Worm (Caenorhabditis elegans) whole organism, young adult: ENCODE results near the gene T13F3.8.

Experiments
- B0019.2 ChIP-seq: fragments of 200-800 bp; sonication (Bioruptor generic); conservative IDR thresholded peaks from 2 replicates; pipeline ENCODE4 v1.3.6; 2022; ENCODE audit warnings: missing genetic modification reagents, missing genetic modification characterization, missing compliant biosample characterization
- F37B4.10 ChIP-seq: fragments of 200-800 bp; sonication (Bioruptor generic); IDR thresholded peaks from 2 replicates; pipeline ENCODE4 v1.3.6; 2022; ENCODE audit warnings: missing genetic modification characterization, missing compliant biosample characterization
- ceh-27 ChIP-seq: fragments of 200-800 bp; sonication (Bioruptor generic); optimal IDR thresholded peaks from 2 replicates; lab custom pipeline; 2018; ENCODE audit warnings: mild to moderate bottlenecking, missing genetic modification characterization, moderate library complexity, missing compliant biosample characterization
- dpl-1 ChIP-seq: fragments of 150-350 bp; optimal IDR thresholded peaks from 2 replicates; lab custom pipeline; 2014; ENCODE audit warnings: missing biosample characterization, missing genetic modification reagents, missing genetic modification characterization
- lsy-27 ChIP-seq: sonication (generic microtip); optimal IDR thresholded peaks from 2 replicates; lab custom pipeline; 2017; ENCODE audit warnings: missing genetic modification characterization, mild to moderate bottlenecking, missing compliant biosample characterization, antibody characterized with exemption, missing genotype, borderline replicate concordance; ENCODE audit not compliant: insufficient read depth
- ztf-18 ChIP-seq: sonication (generic microtip); optimal IDR thresholded peaks from 2 replicates; lab custom pipeline; 2016; ENCODE audit warnings: missing genotype, mild to moderate bottlenecking, missing genetic modification characterization, missing compliant biosample characterization

DNA sequence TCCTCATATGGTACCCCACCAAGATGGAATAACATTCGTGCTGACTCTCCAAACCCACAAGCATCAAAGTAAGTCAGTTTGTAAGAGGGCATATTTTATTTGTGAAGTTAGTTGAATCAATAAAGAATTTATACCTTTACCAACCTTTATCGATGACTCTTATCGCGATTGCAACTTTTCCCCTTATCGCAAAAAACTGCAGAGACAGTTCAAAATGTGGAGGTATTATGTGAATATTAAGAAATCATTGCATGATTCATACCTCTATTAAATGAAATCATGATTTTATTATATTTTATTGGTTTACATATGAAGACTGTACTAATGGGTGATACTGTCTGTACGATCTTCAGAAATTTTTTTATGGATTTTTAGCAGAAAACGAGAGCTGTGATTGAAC, 37.4 kb upstream of the T13F3.8 start, which contains the start of gene gst-22:
- TF ChIP-seq lsy-27 (tag; lab: Kevin White, UChicago) = no peak
- no peak for TF ChIP-seq ceh-27
- TF ChIP-seq dpl-1 (GFP tag; lab: Kevin White, UChicago) = no peak
- no peak for TF ChIP-seq ztf-18
- TF ChIP-seq B0019.2 (GFP tag; lab: Robert Waterston, UW) = no peak
- TF ChIP-seq F37B4.10 (GFP tag; lab: Robert Waterston, UW) = no peak
